Worm (Caenorhabditis elegans) whole organism, L4 larva: ENCODE results near the gene srw-97.
A peak's percentile ranks its signal among the peaks of the same experiment; 100 is the strongest.

Experiments used
- D1046.2 ChIP-seq: fragments of 200-800 bp; sonication (Bioruptor generic); IDR thresholded peaks from 2 replicates; pipeline ENCODE4 v1.3.6; 2022; ENCODE audit warnings: missing genetic modification characterization, missing compliant biosample characterization
- F26F4.8 ChIP-seq: fragments of 200-800 bp; sonication (Bioruptor generic); conservative IDR thresholded peaks from 2 replicates; pipeline ENCODE4 v1.3.6; 2022; ENCODE audit warnings: missing genetic modification characterization, missing compliant biosample characterization
- T26A8.4 ChIP-seq: fragments of 200-800 bp; sonication (Bioruptor generic); IDR thresholded peaks from 2 replicates; pipeline ENCODE4 v1.3.6; 2022; ENCODE audit warnings: missing genetic modification characterization, missing compliant biosample characterization
- aha-1 ChIP-seq: fragments of 150-350 bp; peaks from one replicate; lab custom pipeline; 2014; ENCODE audit warnings: missing biosample characterization, missing genetic modification characterization
- ama-1 ChIP-seq: fragments of 150-350 bp; optimal IDR thresholded peaks from 2 replicates; lab custom pipeline; 2014; ENCODE audit warnings: inconsistent platforms, mixed read lengths
- ceh-20 ChIP-seq: fragments of 200-800 bp; sonication (Bioruptor generic); IDR thresholded peaks from 2 replicates; pipeline ENCODE4 v1.3.6; 2022; ENCODE audit warnings: missing genetic modification reagents, missing genetic modification characterization, missing compliant biosample characterization
- ceh-32 ChIP-seq: sonication (generic microtip); optimal IDR thresholded peaks from 2 replicates; lab custom pipeline; 2016; ENCODE audit warnings: mild to moderate bottlenecking, missing genetic modification characterization, missing compliant biosample characterization; ENCODE audit not compliant: poor library complexity
- ceh-62 ChIP-seq: sonication (generic microtip); optimal IDR thresholded peaks from 2 replicates; lab custom pipeline; 2017; ENCODE audit warnings: missing biosample characterization, missing genetic modification characterization
- ces-1 ChIP-seq: fragments of 150-350 bp; sonication (generic microtip); optimal IDR thresholded peaks from 4 replicates; lab custom pipeline; 2014; ENCODE audit warnings: missing biosample characterization, missing genetic modification reagents, missing genetic modification characterization
- dmd-6 ChIP-seq: fragments of 200-800 bp; sonication (Bioruptor generic); IDR thresholded peaks from 2 replicates; pipeline ENCODE4 v1.3.6; 2022; ENCODE audit warnings: missing genetic modification reagents, missing genetic modification characterization, missing compliant biosample characterization
- dpl-1 ChIP-seq: fragments of 150-350 bp; optimal IDR thresholded peaks from 2 replicates; lab custom pipeline; 2014; ENCODE audit warnings: missing biosample characterization, missing genetic modification reagents, missing genetic modification characterization
- dve-1 ChIP-seq: sonication (generic microtip); optimal IDR thresholded peaks from 2 replicates; lab custom pipeline; 2017; ENCODE audit warnings: antibody characterized with exemption, mild to moderate bottlenecking, missing genetic modification characterization, missing compliant biosample characterization; ENCODE audit not compliant: insufficient read depth
- fkh-10 ChIP-seq: fragments of 150-350 bp; optimal IDR thresholded peaks from 2 replicates; lab custom pipeline; 2014; ENCODE audit warnings: missing biosample characterization, missing genetic modification reagents, missing genetic modification characterization
- hlh-30 ChIP-seq: sonication (generic microtip); optimal IDR thresholded peaks from 2 replicates; lab custom pipeline; 2017; ENCODE audit warnings: antibody characterized with exemption, mild to moderate bottlenecking, missing genetic modification characterization, missing compliant biosample characterization; ENCODE audit not compliant: insufficient read depth
- lin-38 ChIP-seq: fragments of 200-800 bp; sonication (Bioruptor generic); IDR thresholded peaks from 2 replicates; pipeline ENCODE4 v1.3.6; 2022; ENCODE audit warnings: missing genetic modification reagents, missing genetic modification characterization, missing compliant biosample characterization
- madf-5 ChIP-seq, 2 experiments: fragments of 200-800 bp; sonication (Bioruptor generic); IDR thresholded peaks; 2 replicates each; pipeline ENCODE4 v1.3.6; 2022; ENCODE audit warnings: missing compliant biosample characterization in 2 of 2, missing genetic modification characterization in 2 of 2
- madf-9 ChIP-seq: fragments of 200-800 bp; sonication (Bioruptor generic); conservative IDR thresholded peaks from 2 replicates; pipeline ENCODE4 v1.3.6; 2022; ENCODE audit warnings: missing genetic modification reagents, missing genetic modification characterization, missing compliant biosample characterization
- mep-1 ChIP-seq: fragments of 150-350 bp; sonication (generic microtip); optimal IDR thresholded peaks from 3 replicates; lab custom pipeline; 2014; ENCODE audit warnings: missing biosample characterization, missing genetic modification characterization
- mes-2 ChIP-seq: sonication (generic microtip); optimal IDR thresholded peaks from 2 replicates; lab custom pipeline; 2016; ENCODE audit warnings: missing genotype, mild to moderate bottlenecking, missing genetic modification characterization, missing compliant biosample characterization; ENCODE audit not compliant: poor library complexity, severe bottlenecking
- mxl-3 ChIP-seq: fragments of 200-800 bp; sonication (Bioruptor generic); optimal IDR thresholded peaks from 2 replicates; lab custom pipeline; 2018; ENCODE audit warnings: mild to moderate bottlenecking, missing genetic modification characterization, missing compliant biosample characterization
- nhr-10 ChIP-seq: fragments of 150-350 bp; optimal IDR thresholded peaks from 2 replicates; lab custom pipeline; 2014; ENCODE audit warnings: missing biosample characterization, missing genetic modification characterization
- nhr-42 ChIP-seq: fragments of 200-800 bp; sonication (Bioruptor generic); IDR thresholded peaks from 2 replicates; pipeline ENCODE4 v1.3.6; 2022; ENCODE audit warnings: missing genetic modification characterization, missing compliant biosample characterization
- pha-4 ChIP-seq, 2 experiments: fragments of 150-350 bp in 1 of 2; fragments of 200-800 bp in 1 of 2; sonication (Bioruptor generic) in 1 of 2; IDR thresholded peaks in 1 of 2; optimal IDR thresholded peaks in 1 of 2; 2 replicates each; pipeline versions ENCODE4 v1.3.6 to Lab custom; 2014 to 2022; ENCODE audit warnings: missing genetic modification characterization in 2 of 2, missing genetic modification reagents in 2 of 2, missing biosample characterization in 1 of 2, missing compliant biosample characterization in 1 of 2
- rbr-2 ChIP-seq: sonication (generic microtip); optimal IDR thresholded peaks from 2 replicates; lab custom pipeline; 2016; ENCODE audit warnings: missing genotype, missing genetic modification characterization, missing compliant biosample characterization
- spr-3 ChIP-seq: fragments of 200-800 bp; sonication (Bioruptor generic); optimal IDR thresholded peaks from 2 replicates; lab custom pipeline; 2018; ENCODE audit warnings: mild to moderate bottlenecking, missing genetic modification characterization, missing compliant biosample characterization
- tag-97 ChIP-seq: fragments of 200-800 bp; sonication (Bioruptor generic); IDR thresholded peaks from 2 replicates; pipeline ENCODE4 v1.3.6; 2022; ENCODE audit warnings: missing genetic modification characterization, missing compliant biosample characterization
- unc-62 ChIP-seq, 3 experiments: fragments of 150-350 bp in 1 of 3; sonication (generic microtip); optimal IDR thresholded peaks in 2 of 3; peaks in 1 of 3; 1 replicate in 1 of 3; 2 replicates in 2 of 3; lab custom pipeline; 2014 to 2017; ENCODE audit warnings: missing biosample characterization in 3 of 3, missing genetic modification characterization in 3 of 3, missing genetic modification reagents in 3 of 3, missing genotype in 1 of 3
- zfp-2 ChIP-seq: sonication (generic microtip); optimal IDR thresholded peaks from 2 replicates; lab custom pipeline; 2016; ENCODE audit warnings: mild to moderate bottlenecking, missing genetic modification characterization, missing compliant biosample characterization
- zfp-3 ChIP-seq: fragments of 200-800 bp; sonication (Bioruptor generic); conservative IDR thresholded peaks from 2 replicates; pipeline ENCODE4 v1.3.6; 2022; ENCODE audit warnings: missing genetic modification reagents, missing genetic modification characterization, missing compliant biosample characterization
- zip-11 ChIP-seq: fragments of 200-800 bp; sonication (Bioruptor generic); IDR thresholded peaks from 2 replicates; pipeline ENCODE4 v1.3.6; 2022; ENCODE audit warnings: missing genetic modification characterization, missing compliant biosample characterization
- ztf-11 ChIP-seq: fragments of 150-350 bp; optimal IDR thresholded peaks from 2 replicates; lab custom pipeline; 2014; ENCODE audit warnings: missing biosample characterization, missing genetic modification characterization

The srw-97 gene

DNA sequence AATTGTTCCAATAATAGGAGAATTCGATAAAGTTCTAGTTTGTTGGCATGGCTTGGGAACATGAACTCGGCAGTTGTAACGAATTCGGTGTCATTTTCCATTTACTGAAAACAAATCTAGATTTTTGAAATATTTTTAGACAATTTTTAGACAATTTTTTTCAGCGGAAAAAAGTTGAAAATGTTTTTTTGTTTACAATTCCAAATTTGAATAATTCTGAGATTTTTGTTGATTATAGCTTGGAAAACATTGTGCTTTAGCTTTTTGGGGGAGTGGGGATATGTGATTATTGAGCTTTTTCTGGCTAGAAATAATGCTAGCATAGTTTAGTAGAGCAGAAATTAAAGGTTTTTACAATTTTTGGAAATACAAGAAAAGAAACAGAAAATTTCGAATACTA, at the start of gene srw-97:
srw-97 (minus strand) TSS at position 101 of the 400 bp plus-strand sequence.
- TF ChIP-seq unc-62 (GFP tag; optimal IDR thresholded peaks at IDR 0.05 in 1 of 2; lab: Kevin White, UChicago) (peak in 1 of 2 experiments; percentile 62), unc-62 (tag; optimal IDR thresholded peaks at IDR 0.05; lab: Kevin White, UChicago) (no peak), pha-4 (GFP tag; IDR thresholded peaks at IDR 0.05; lab: Robert Waterston, UW) (no peak), pha-4 (tag; optimal IDR thresholded peaks at IDR 0.05; lab: Kevin White, UChicago) (no peak), zfp-2 (tag; lab: Kevin White, UChicago) (no peak)

ce11 chrII:1714772-1715353, 46.0 kb upstream of the srw-97 start, which contains the start of gene btb-6:
btb-6 (plus strand) TSS chrII:1715303.
- TF ChIP-seq madf-5 (GFP tag; IDR thresholded peaks at IDR 0.05; lab: Robert Waterston, UW) (no peak), mep-1 (tag; lab: Kevin White, UChicago) (no peak), zip-11 (no peak), ztf-11 (no peak), madf-9 (GFP tag; lab: Robert Waterston, UW) (no peak), hlh-30 (tag; lab: Kevin White, UChicago) (no peak), lin-38 (GFP tag; lab: Robert Waterston, UW) (no peak)

DNA sequence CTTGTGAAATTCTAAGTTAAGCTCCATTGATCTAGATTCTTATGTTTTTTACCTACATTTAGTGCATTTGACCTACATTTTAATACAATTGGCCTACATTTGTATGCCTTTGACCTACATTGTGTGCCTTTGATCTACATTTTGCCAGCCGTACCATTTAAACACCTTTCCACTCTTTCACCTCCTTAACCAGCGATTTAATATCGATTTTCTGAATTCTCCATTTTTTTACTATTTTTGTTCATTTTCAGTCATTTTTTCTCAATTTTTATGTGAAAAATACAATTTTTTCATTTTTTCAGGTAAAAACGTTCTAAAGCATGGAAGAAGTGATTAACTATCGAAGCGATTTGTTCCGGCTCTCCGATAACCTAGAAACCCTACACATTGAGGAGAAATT, 44.1 kb upstream of the srw-97 start, which contains the start of gene btb-7:
btb-7 (plus strand) TSS at position 301 of the 400 bp plus-strand sequence.
- TF ChIP-seq zfp-3 (GFP tag; lab: Robert Waterston, UW), result no peak
- TF ChIP-seq T26A8.4 (GFP tag; lab: Robert Waterston, UW), result no peak
- TF ChIP-seq dmd-6 (GFP tag; lab: Robert Waterston, UW), result no peak
- TF ChIP-seq nhr-10 (tag; lab: Kevin White, UChicago), result no peak
- no peak for TF ChIP-seq mxl-3
- TF ChIP-seq D1046.2 (GFP tag; lab: Robert Waterston, UW), result no peak
- no peak for TF ChIP-seq dpl-1 (GFP tag; lab: Kevin White, UChicago)
- no peak for TF ChIP-seq F26F4.8 (GFP tag; lab: Robert Waterston, UW)
- TF ChIP-seq ceh-62 (tag; lab: Kevin White, UChicago), result no peak
- no peak for TF ChIP-seq ces-1
- TF ChIP-seq mes-2, result no peak
- TF ChIP-seq tag-97 (GFP tag; lab: Robert Waterston, UW), result no peak
- no peak for TF ChIP-seq ama-1 (lab: Kevin White, UChicago)
- TF ChIP-seq ceh-32 (tag; lab: Kevin White, UChicago), result no peak
- TF ChIP-seq dve-1, result no peak

DNA sequence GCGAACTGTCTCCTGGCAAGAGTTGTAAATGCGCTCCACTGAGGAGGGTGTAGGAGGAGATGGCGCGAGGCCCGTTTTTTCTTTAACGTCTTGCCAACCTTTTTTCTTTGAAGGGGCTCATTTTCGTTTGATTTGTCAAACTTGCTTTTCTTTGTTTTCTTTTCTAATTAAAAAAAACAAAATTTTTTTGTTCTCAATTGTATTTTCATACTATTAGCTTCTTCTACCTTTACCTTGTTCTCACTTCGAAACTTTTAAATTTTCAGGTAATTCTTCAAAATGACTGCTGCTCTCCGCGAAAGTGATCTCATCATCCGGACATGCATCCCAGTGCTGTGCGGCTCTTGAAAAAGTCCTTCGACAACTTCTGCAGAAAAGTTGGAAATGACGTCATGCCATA, 41.1 kb upstream of the srw-97 start, which contains the start of gene fbxa-184:
fbxa-184 (plus strand) TSS at position 301 of the 400 bp plus-strand sequence.
- TF ChIP-seq spr-3 (GFP tag; lab: Kevin White, UChicago) (no peak), fkh-10 (GFP tag; lab: Kevin White, UChicago) (no peak), aha-1 (tag; lab: Kevin White, UChicago) (peak; percentile 28), ceh-20 (GFP tag; lab: Robert Waterston, UW) (no peak), rbr-2 (tag; lab: Kevin White, UChicago) (no peak)

DNA sequence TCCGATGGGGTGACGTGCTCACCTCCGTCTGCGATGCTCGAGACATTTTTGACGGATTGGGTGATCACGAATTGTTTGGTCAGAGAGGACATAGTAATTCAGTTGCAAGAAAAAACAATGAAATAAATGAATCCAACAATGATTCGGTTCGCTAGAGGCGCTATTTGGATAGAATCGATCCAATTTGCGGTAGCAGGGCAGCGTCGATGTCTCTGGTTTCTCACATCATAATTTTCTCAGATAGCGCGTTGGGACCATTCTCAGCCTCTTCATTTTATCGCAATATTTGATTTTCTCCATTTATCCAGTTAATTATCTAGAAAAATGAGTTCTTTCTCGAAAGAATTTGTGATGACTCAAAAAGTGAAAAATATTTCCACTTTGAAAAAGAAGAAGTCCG, 37.6 kb upstream of the srw-97 start, which contains the start of gene sdz-18:
sdz-18 (minus strand) TSS at position 101 of the 400 bp plus-strand sequence.
- TF ChIP-seq aha-1 (tag; lab: Kevin White, UChicago), result peak; percentile 44
- no peak for TF ChIP-seq nhr-42 (GFP tag; lab: Robert Waterston, UW)
